Fruit fly (Drosophila melanogaster) whole organism, embryonic: Measurements from ENCODE around the gene ara.

Experiments
- Aef1 ChIP-seq: fragments of 200-800 bp; sonication (Bioruptor generic); IDR thresholded peaks from 3 replicates; pipeline ENCODE4 v1.3.6; 2022; ENCODE audit warnings: missing biosample characterization, missing genetic modification characterization
- Asciz ChIP-seq: fragments of 200-800 bp; sonication (Bioruptor generic); optimal IDR thresholded peaks from 2 replicates; lab custom pipeline; 2017; ENCODE audit warnings: missing biosample characterization, mild to moderate bottlenecking, missing genetic modification characterization, missing genetic modification reagents
- Awh ChIP-seq: fragments of 200-800 bp; sonication (Bioruptor generic); IDR thresholded peaks from 2 replicates; pipeline ENCODE4, ENCODE4 v1.3.6; 2022; ENCODE audit warnings: missing biosample characterization, missing genetic modification characterization
- Bdp1 ChIP-seq: fragments of 200-800 bp; sonication (Bioruptor generic); optimal IDR thresholded peaks from 3 replicates; lab custom pipeline; 2016; ENCODE audit warnings: missing biosample characterization, missing genetic modification characterization
- CG10274 ChIP-seq: fragments of 200-800 bp; sonication (Bioruptor generic); optimal IDR thresholded peaks from 3 replicates; lab custom pipeline; 2017; ENCODE audit warnings: missing biosample characterization, mild to moderate bottlenecking, missing genetic modification characterization
- CG10565 ChIP-seq: fragments of 200-800 bp; sonication (Bioruptor generic); optimal IDR thresholded peaks from 3 replicates; lab custom pipeline; 2016; ENCODE audit warnings: missing biosample characterization, mild to moderate bottlenecking, missing genetic modification characterization
- CG11504 ChIP-seq: fragments of 200-800 bp; sonication (Bioruptor generic); optimal IDR thresholded peaks from 3 replicates; lab custom pipeline; 2019; ENCODE audit warnings: missing biosample characterization, mild to moderate bottlenecking, missing genetic modification characterization, moderate library complexity
- CG12104 ChIP-seq: fragments of 200-800 bp; sonication (Bioruptor generic); optimal IDR thresholded peaks from 3 replicates; lab custom pipeline; 2016; ENCODE audit warnings: missing biosample characterization, missing genetic modification characterization
- CG12236 ChIP-seq: fragments of 200-800 bp; sonication (Bioruptor generic); optimal IDR thresholded peaks from 2 replicates; lab custom pipeline; 2016; ENCODE audit warnings: missing biosample characterization, missing genetic modification characterization
- CG16779 ChIP-seq: fragments of 200-800 bp; sonication (Bioruptor generic); IDR thresholded peaks from 2 replicates; pipeline ENCODE4 v1.3.6; 2022; ENCODE audit warnings: missing biosample characterization, missing genetic modification characterization
- CG17829 ChIP-seq: fragments of 200-800 bp; optimal IDR thresholded peaks from 2 replicates; lab custom pipeline; 2019; ENCODE audit warnings: missing biosample characterization, mild to moderate bottlenecking, missing genetic modification characterization, moderate library complexity
- CG2116 ChIP-seq: fragments of 200-800 bp; sonication (Bioruptor generic); optimal IDR thresholded peaks from 3 replicates; lab custom pipeline; 2018; ENCODE audit warnings: missing biosample characterization, mild to moderate bottlenecking, missing genetic modification characterization
- CG2129 ChIP-seq: fragments of 200-800 bp; sonication (Bioruptor generic); IDR thresholded peaks from 2 replicates; pipeline ENCODE4 v1.3.6; 2022; ENCODE audit warnings: missing biosample characterization, missing genetic modification characterization; ENCODE audit not compliant: partially characterized antibody
- CG2678 ChIP-seq: fragments of 200-800 bp; sonication (Bioruptor generic); optimal IDR thresholded peaks from 3 replicates; lab custom pipeline; 2019; ENCODE audit warnings: missing biosample characterization, mild to moderate bottlenecking, missing genetic modification characterization, moderate library complexity
- CG2889 ChIP-seq: fragments of 200-800 bp; sonication (Bioruptor generic); IDR thresholded peaks from 3 replicates; pipeline ENCODE4 v1.3.6; 2022; ENCODE audit warnings: missing biosample characterization, missing genetic modification characterization
- CG4328 ChIP-seq: fragments of 200-800 bp; sonication (Bioruptor generic); optimal IDR thresholded peaks from 3 replicates; lab custom pipeline; 2017; ENCODE audit warnings: missing biosample characterization, missing genetic modification reagents, missing genetic modification characterization
- CG4404 ChIP-seq: fragments of 200-800 bp; sonication (Bioruptor generic); IDR thresholded peaks from 2 replicates; pipeline ENCODE4 v1.3.6; 2022; ENCODE audit warnings: missing biosample characterization, missing genetic modification characterization
- CG4820 ChIP-seq: fragments of 200-800 bp; sonication (Bioruptor generic); optimal IDR thresholded peaks from 3 replicates; lab custom pipeline; 2016; ENCODE audit warnings: missing biosample characterization, missing genetic modification characterization
- CG6689 ChIP-seq: fragments of 200-800 bp; sonication (Bioruptor generic); IDR thresholded peaks from 2 replicates; pipeline ENCODE4 v1.3.6; 2022; ENCODE audit warnings: missing biosample characterization, missing genetic modification characterization
- CG6791 ChIP-seq: fragments of 200-800 bp; sonication (Bioruptor generic); IDR thresholded peaks from 3 replicates; pipeline ENCODE4 v1.3.6; 2022; ENCODE audit warnings: missing biosample characterization, missing genetic modification characterization; ENCODE audit not compliant: partially characterized antibody
- CG6813 ChIP-seq: fragments of 200-800 bp; sonication (Bioruptor generic); optimal IDR thresholded peaks from 2 replicates; lab custom pipeline; 2017; ENCODE audit warnings: missing biosample characterization, missing genetic modification characterization, mild to moderate bottlenecking, moderate library complexity, missing genetic modification reagents
- CG7839 ChIP-seq: fragments of 200-800 bp; sonication (Bioruptor generic); optimal IDR thresholded peaks from 3 replicates; lab custom pipeline; 2018; ENCODE audit warnings: missing biosample characterization, mild to moderate bottlenecking, missing genetic modification characterization, moderate library complexity
- CG7928 ChIP-seq: fragments of 200-800 bp; sonication (Bioruptor generic); optimal IDR thresholded peaks from 2 replicates; lab custom pipeline; 2017; ENCODE audit warnings: missing biosample characterization, mild to moderate bottlenecking, missing genetic modification characterization
- CG7987 ChIP-seq: fragments of 200-800 bp; sonication (Bioruptor generic); optimal IDR thresholded peaks from 2 replicates; lab custom pipeline; 2018; ENCODE audit warnings: missing biosample characterization, mild to moderate bottlenecking, missing genetic modification characterization, moderate library complexity
- CG8359 ChIP-seq: fragments of 200-800 bp; sonication (Bioruptor generic); optimal IDR thresholded peaks from 2 replicates; lab custom pipeline; 2017; ENCODE audit warnings: missing biosample characterization, mild to moderate bottlenecking, missing genetic modification characterization, borderline replicate concordance
- CG9797 ChIP-seq: fragments of 200-800 bp; sonication (Bioruptor generic); optimal IDR thresholded peaks from 3 replicates; lab custom pipeline; 2018; ENCODE audit warnings: missing biosample characterization, mild to moderate bottlenecking, missing genetic modification characterization
- CTCF ChIP-seq: fragments of 200-800 bp; sonication (Bioruptor generic); optimal IDR thresholded peaks from 2 replicates; lab custom pipeline; 2017; ENCODE audit warnings: missing biosample characterization, mild to moderate bottlenecking, missing genetic modification characterization, moderate library complexity
- Camta ChIP-seq: fragments of 200-800 bp; sonication (Bioruptor generic); optimal IDR thresholded peaks from 2 replicates; lab custom pipeline; 2016; ENCODE audit warnings: missing biosample characterization, missing genetic modification characterization
- D19B ChIP-seq: fragments of 200-800 bp; sonication (Bioruptor generic); optimal IDR thresholded peaks from 2 replicates; lab custom pipeline; 2017; ENCODE audit warnings: missing biosample characterization, mild to moderate bottlenecking, missing genetic modification characterization
- Elba2 ChIP-seq: fragments of 200-800 bp; sonication (Bioruptor generic); optimal IDR thresholded peaks from 3 replicates; lab custom pipeline; 2016; ENCODE audit warnings: missing biosample characterization, missing genetic modification characterization
- Ets65A ChIP-seq: fragments of 200-800 bp; sonication (Bioruptor generic); peaks from one replicate; lab custom pipeline; 2016; ENCODE audit warnings: missing biosample characterization, missing genetic modification characterization
- Gsc ChIP-seq: fragments of 200-800 bp; sonication (Bioruptor generic); IDR thresholded peaks from 2 replicates; pipeline ENCODE4 v1.3.6; 2022; ENCODE audit warnings: missing biosample characterization, missing genetic modification characterization
- Hr51 ChIP-seq, 2 experiments: fragments of 200-800 bp; sonication (Bioruptor generic); optimal IDR thresholded peaks; 2 replicates in 1 of 2; 3 replicates in 1 of 2; lab custom pipeline; 2016 to 2018; ENCODE audit warnings: missing biosample characterization in 2 of 2, missing genetic modification characterization in 2 of 2, mild to moderate bottlenecking in 1 of 2, moderate library complexity in 1 of 2
- Med ChIP-seq: fragments of 200-800 bp; sonication (Bioruptor generic); peaks from one replicate; lab custom pipeline; 2016; ENCODE audit warnings: missing biosample characterization, missing genetic modification characterization, mild to moderate bottlenecking, inconsistent platforms, moderate library complexity
- Sin3A ChIP-seq: fragments of >200 bp; optimal IDR thresholded peaks from 2 replicates; lab custom pipeline; 2018
- ap ChIP-seq: fragments of 200-800 bp; sonication (Bioruptor generic); IDR thresholded peaks from 2 replicates; pipeline ENCODE4 v1.3.6; 2022; ENCODE audit warnings: missing biosample characterization, missing genetic modification characterization
- ara ChIP-seq: fragments of 200-800 bp; sonication (Bioruptor generic); IDR thresholded peaks from 2 replicates; pipeline ENCODE4 v1.3.6; 2022; ENCODE audit warnings: missing biosample characterization, missing genetic modification characterization
- bowl ChIP-seq: fragments of 200-800 bp; sonication (Bioruptor generic); IDR thresholded peaks from 2 replicates; pipeline ENCODE4 v1.3.6; 2022; ENCODE audit warnings: missing biosample characterization, missing genetic modification characterization
- btn ChIP-seq: fragments of 200-800 bp; sonication (Bioruptor generic); optimal IDR thresholded peaks from 2 replicates; lab custom pipeline; 2016; ENCODE audit warnings: missing biosample characterization, missing genetic modification characterization
- dan ChIP-seq: fragments of 200-800 bp; sonication (Bioruptor generic); IDR thresholded peaks from 2 replicates; pipeline ENCODE4 v1.3.6; 2022; ENCODE audit warnings: missing biosample characterization, missing genetic modification characterization
- gcm2 ChIP-seq: fragments of 200-800 bp; sonication (Bioruptor generic); optimal IDR thresholded peaks from 2 replicates; lab custom pipeline; 2016; ENCODE audit warnings: missing biosample characterization, missing genetic modification characterization
- gfzf ChIP-seq: fragments of 200-800 bp; sonication (Bioruptor generic); optimal IDR thresholded peaks from 2 replicates; lab custom pipeline; 2016; ENCODE audit warnings: missing biosample characterization, mild to moderate bottlenecking, missing genetic modification characterization, moderate library complexity
- jing ChIP-seq: fragments of 200-800 bp; sonication (Bioruptor generic); optimal IDR thresholded peaks from 2 replicates; lab custom pipeline; 2018; ENCODE audit warnings: missing biosample characterization, mild to moderate bottlenecking, missing genetic modification characterization
- nau ChIP-seq: fragments of 200-800 bp; sonication (Bioruptor generic); optimal IDR thresholded peaks from 3 replicates; lab custom pipeline; 2017; ENCODE audit warnings: missing biosample characterization, mild to moderate bottlenecking, missing genetic modification characterization, missing genetic modification reagents
- otp ChIP-seq: fragments of 200-800 bp; sonication (Bioruptor generic); IDR thresholded peaks from 3 replicates; pipeline ENCODE4, ENCODE4 v1.3.6; 2022; ENCODE audit warnings: missing biosample characterization, missing genetic modification characterization
- pan ChIP-seq, 4 experiments: fragments of >200 bp in 3 of 4; fragments of 200-800 bp in 1 of 4; sonication (Bioruptor generic) in 1 of 4; optimal IDR thresholded peaks in 3 of 4; IDR thresholded peaks in 1 of 4; 2 replicates each; pipeline versions ENCODE4 v1.3.6 to Lab custom; 2017 to 2022; ENCODE audit warnings: missing biosample characterization in 2 of 4, missing genetic modification characterization in 2 of 4, mixed read lengths in 1 of 4
- prd ChIP-seq, 3 experiments: fragments of >200 bp in 2 of 3; fragments of 200-800 bp in 1 of 3; sonication (Bioruptor generic) in 1 of 3; optimal IDR thresholded peaks in 2 of 3; IDR thresholded peaks in 1 of 3; 2 replicates in 2 of 3; 3 replicates in 1 of 3; pipeline versions ENCODE4 v1.3.6 to Lab custom; 2017 to 2022; ENCODE audit warnings: missing biosample characterization in 1 of 3, missing genetic modification characterization in 1 of 3
- sens ChIP-seq: fragments of 200-800 bp; sonication (Bioruptor generic); peaks from one replicate; lab custom pipeline; 2016; ENCODE audit warnings: missing biosample characterization, missing genetic modification characterization
- sna ChIP-seq: fragments of 200-800 bp; sonication (Bioruptor generic); IDR thresholded peaks from 2 replicates; pipeline ENCODE4 v1.3.6; 2022; ENCODE audit warnings: missing biosample characterization, missing genetic modification characterization; ENCODE audit not compliant: partially characterized antibody
- tna ChIP-seq: fragments of 200-800 bp; sonication (Bioruptor generic); IDR thresholded peaks from 2 replicates; pipeline ENCODE4 v1.3.6; 2022; ENCODE audit warnings: missing biosample characterization, missing genetic modification characterization; ENCODE audit not compliant: partially characterized antibody
- zen2 ChIP-seq: fragments of 200-800 bp; sonication (Bioruptor generic); IDR thresholded peaks from 3 replicates; pipeline ENCODE4 v1.3.6; 2022; ENCODE audit warnings: missing biosample characterization, missing genetic modification characterization; ENCODE audit not compliant: partially characterized antibody

Gene ara

dm6 chr3L:12551671-12552070 is 28.8 kb upstream of the ara start (continued):
- no peak for TF ChIP-seq bowl (GFP tag; lab: Robert Waterston, UW)
- 0 out of 2 replicates have a peak, but pooled peaks have one; percentile 36 for TF ChIP-seq CG4404 (GFP tag; lab: Robert Waterston, UW)
- no peak for TF ChIP-seq CG11504 (tag; lab: Kevin White, UChicago)
- no peak for TF ChIP-seq CG4328
- TF ChIP-seq gcm2 = no peak
- TF ChIP-seq CG6813 (GFP tag; lab: Kevin White, UChicago) = no peak
- TF ChIP-seq CG10565 (GFP tag; lab: Kevin White, UChicago) = no peak
- peak; percentile 62; the same call in 1 of the 2 replicates for TF ChIP-seq ara (GFP tag; lab: Robert Waterston, UW)
- no peak for TF ChIP-seq CG2116 (GFP tag; lab: Kevin White, UChicago)
- TF ChIP-seq Camta (GFP tag; lab: Kevin White, UChicago) = no peak
- peak; percentile 73 for TF ChIP-seq Med (GFP tag; lab: Kevin White, UChicago)
- TF ChIP-seq Hr51 (GFP tag; optimal IDR thresholded peaks at IDR 0.05; lab: Kevin White, UChicago) = no peak
- TF ChIP-seq CG2889 (GFP tag; lab: Robert Waterston, UW) = no peak
- no peak for TF ChIP-seq Sin3A (lab: Kevin White, UChicago)
- no peak for TF ChIP-seq CG9797 (GFP tag; lab: Kevin White, UChicago)
- TF ChIP-seq nau (GFP tag; lab: Kevin White, UChicago) = no peak
- TF ChIP-seq sna (GFP tag; lab: Robert Waterston, UW) = no peak
- TF ChIP-seq ap (GFP tag; lab: Robert Waterston, UW) = 0 out of 2 replicates have a peak, but pooled peaks have one; percentile 11
- no peak for TF ChIP-seq CG6791 (GFP tag; lab: Robert Waterston, UW)
- no peak for TF ChIP-seq Elba2 (GFP tag; lab: Kevin White, UChicago)
- no peak for TF ChIP-seq zen2 (GFP tag; lab: Robert Waterston, UW)
- no peak for TF ChIP-seq pan (optimal IDR thresholded peaks at IDR 0.05; lab: Kevin White, UChicago)
- peak in 1 of 2 experiments; percentile 47 for TF ChIP-seq pan (GFP tag; optimal IDR thresholded peaks at IDR 0.05 in 1 of 2, IDR thresholded peaks at IDR 0.05 in 1 of 2)
- TF ChIP-seq CG10274 (GFP tag; lab: Kevin White, UChicago) = no peak
- no peak for TF ChIP-seq CG2678
- TF ChIP-seq CG4820 (GFP tag; lab: Kevin White, UChicago) = no peak
- no peak for TF ChIP-seq CTCF (GFP tag; lab: Kevin White, UChicago)
- no peak for TF ChIP-seq CG12236
- TF ChIP-seq CG7987 = no peak
- no peak for TF ChIP-seq dan (GFP tag; lab: Robert Waterston, UW)
- no peak for TF ChIP-seq tna (GFP tag; lab: Robert Waterston, UW)
- no peak for TF ChIP-seq Awh
- no peak for TF ChIP-seq Aef1 (GFP tag; lab: Robert Waterston, UW)
- peak; percentile 32 for TF ChIP-seq sens
- TF ChIP-seq Gsc (GFP tag; lab: Robert Waterston, UW) = no peak
- TF ChIP-seq prd (optimal IDR thresholded peaks at IDR 0.05; lab: Kevin White, UChicago) = no peak
- peak; percentile 71 for TF ChIP-seq prd (GFP tag; IDR thresholded peaks at IDR 0.05; lab: Robert Waterston, UW)
- TF ChIP-seq CG12104 (GFP tag; lab: Kevin White, UChicago) = no peak
- peak; percentile 53 for TF ChIP-seq Ets65A
- no peak for TF ChIP-seq Asciz
- no peak for TF ChIP-seq D19B (GFP tag; lab: Kevin White, UChicago)
- no peak for TF ChIP-seq CG16779
- TF ChIP-seq CG2129 (GFP tag; lab: Robert Waterston, UW) = no peak
- 0 out of 3 replicates have a peak, but pooled peaks have one; percentile 53 for TF ChIP-seq otp (GFP tag; lab: Robert Waterston, UW)
- TF ChIP-seq CG7839 (tag; lab: Kevin White, UChicago) = no peak
- no peak for TF ChIP-seq CG7928 (GFP tag; lab: Kevin White, UChicago)
- 0 out of 2 replicates have a peak, but pooled peaks have one; percentile 23 for TF ChIP-seq CG6689
- no peak for TF ChIP-seq Bdp1 (GFP tag; lab: Kevin White, UChicago)
- TF ChIP-seq gfzf (GFP tag; lab: Kevin White, UChicago) = no peak
- no peak for TF ChIP-seq btn (GFP tag; lab: Kevin White, UChicago)
- no peak for TF ChIP-seq jing (GFP tag; lab: Kevin White, UChicago)
- no peak for TF ChIP-seq CG17829 (tag; lab: Kevin White, UChicago)
- TF ChIP-seq CG8359 (GFP tag; lab: Kevin White, UChicago) = no peak
